Worm (Caenorhabditis elegans) whole organism, midembryonic: Measurements from ENCODE around the gene nfm-1.

Experiments used
- cog-1 ChIP-seq: sonication (generic microtip); optimal IDR thresholded peaks from 2 replicates; lab custom pipeline; 2016; ENCODE audit warnings: missing genetic modification characterization, missing compliant biosample characterization
- ref-1 ChIP-seq: fragments of 200-800 bp; sonication (Bioruptor generic); conservative IDR thresholded peaks from 2 replicates; pipeline ENCODE4 v1.3.6; 2022; ENCODE audit warnings: missing genetic modification reagents, missing genetic modification characterization, missing compliant biosample characterization

ce11 chrIII:6155787-6156186 lies 3.5 kb upstream of the nfm-1 start:
- TF ChIP-seq ref-1 (GFP tag; lab: Robert Waterston, UW) (no peak), cog-1 (tag; lab: Kevin White, UChicago) (no peak)
